Fruit fly (Drosophila melanogaster) whole organism, embryonic: ENCODE measurements around the gene CG43198.

ENCODE experiments used
- ATbp ChIP-seq: fragments of 200-800 bp; sonication (Bioruptor generic); optimal IDR thresholded peaks from 2 replicates; lab custom pipeline; 2017; ENCODE audit warnings: missing biosample characterization, mild to moderate bottlenecking, missing genetic modification characterization, missing genetic modification reagents
- Ada2b ChIP-seq: fragments of 200-800 bp; sonication (Bioruptor generic); IDR thresholded peaks from 2 replicates; pipeline ENCODE4 v1.3.6; 2022; ENCODE audit warnings: missing biosample characterization, missing genetic modification characterization
- CG10209 ChIP-seq: fragments of 200-800 bp; sonication (Bioruptor generic); optimal IDR thresholded peaks from 3 replicates; lab custom pipeline; 2017; ENCODE audit warnings: missing biosample characterization, mild to moderate bottlenecking, missing genetic modification characterization, missing genetic modification reagents
- CG10543 ChIP-seq: fragments of 200-800 bp; sonication (Bioruptor generic); optimal IDR thresholded peaks from 3 replicates; lab custom pipeline; 2017; ENCODE audit warnings: missing biosample characterization, mild to moderate bottlenecking, missing genetic modification characterization, moderate library complexity
- CG10979 ChIP-seq: fragments of 200-800 bp; sonication (Bioruptor generic); optimal IDR thresholded peaks from 2 replicates; lab custom pipeline; 2018; ENCODE audit warnings: missing biosample characterization, mild to moderate bottlenecking, missing genetic modification characterization, moderate library complexity
- CG11093 ChIP-seq: fragments of 200-800 bp; sonication (Bioruptor generic); IDR thresholded peaks from 3 replicates; pipeline ENCODE4 v1.3.6; 2022; ENCODE audit warnings: missing biosample characterization, missing genetic modification characterization
- CG11696 ChIP-seq: fragments of 200-800 bp; sonication (Bioruptor generic); IDR thresholded peaks from 2 replicates; pipeline ENCODE4 v1.3.6; 2022; ENCODE audit warnings: missing biosample characterization, missing genetic modification characterization
- CG12104 ChIP-seq: fragments of 200-800 bp; sonication (Bioruptor generic); optimal IDR thresholded peaks from 3 replicates; lab custom pipeline; 2016; ENCODE audit warnings: missing biosample characterization, missing genetic modification characterization
- CG13296 ChIP-seq: fragments of 200-800 bp; sonication (Bioruptor generic); optimal IDR thresholded peaks from 3 replicates; lab custom pipeline; 2018; ENCODE audit warnings: missing biosample characterization, mild to moderate bottlenecking, missing genetic modification characterization
- CG13424 ChIP-seq: fragments of 200-800 bp; sonication (Bioruptor generic); optimal IDR thresholded peaks from 2 replicates; lab custom pipeline; 2019; ENCODE audit warnings: missing biosample characterization, mild to moderate bottlenecking, missing genetic modification characterization, moderate library complexity
- CG17361 ChIP-seq: fragments of 200-800 bp; sonication (Bioruptor generic); IDR thresholded peaks from 3 replicates; pipeline ENCODE4 v1.3.6; 2022; ENCODE audit warnings: missing biosample characterization, missing genetic modification characterization
- CG2202 ChIP-seq: fragments of 200-800 bp; sonication (Bioruptor generic); optimal IDR thresholded peaks from 2 replicates; lab custom pipeline; 2018; ENCODE audit warnings: missing biosample characterization, mild to moderate bottlenecking, missing genetic modification characterization
- CG2678 ChIP-seq: fragments of 200-800 bp; sonication (Bioruptor generic); optimal IDR thresholded peaks from 3 replicates; lab custom pipeline; 2019; ENCODE audit warnings: missing biosample characterization, mild to moderate bottlenecking, missing genetic modification characterization, moderate library complexity
- CG3163 ChIP-seq: fragments of 200-800 bp; sonication (Bioruptor generic); optimal IDR thresholded peaks from 3 replicates; lab custom pipeline; 2016; ENCODE audit warnings: missing biosample characterization, missing genetic modification characterization
- CG33213 ChIP-seq: fragments of 200-800 bp; sonication (Bioruptor generic); optimal IDR thresholded peaks from 3 replicates; lab custom pipeline; 2016; ENCODE audit warnings: missing biosample characterization, missing genetic modification characterization
- CG34376 ChIP-seq: fragments of 200-800 bp; sonication (Bioruptor generic); optimal IDR thresholded peaks from 2 replicates; lab custom pipeline; 2018; ENCODE audit warnings: missing biosample characterization, mild to moderate bottlenecking, missing genetic modification characterization
- CG42726 ChIP-seq: fragments of 200-800 bp; sonication (Bioruptor generic); IDR thresholded peaks from 2 replicates; pipeline ENCODE4 v1.3.6; 2022; ENCODE audit warnings: missing biosample characterization, missing genetic modification characterization; ENCODE audit not compliant: partially characterized antibody
- CG4854 ChIP-seq: fragments of 200-800 bp; sonication (Bioruptor generic); optimal IDR thresholded peaks from 2 replicates; lab custom pipeline; 2016; ENCODE audit warnings: missing biosample characterization, missing genetic modification characterization, inconsistent platforms
- CG6689 ChIP-seq: fragments of 200-800 bp; sonication (Bioruptor generic); IDR thresholded peaks from 2 replicates; pipeline ENCODE4 v1.3.6; 2022; ENCODE audit warnings: missing biosample characterization, missing genetic modification characterization
- CG8281 ChIP-seq: fragments of 200-800 bp; sonication (Bioruptor generic); optimal IDR thresholded peaks from 2 replicates; lab custom pipeline; 2018; ENCODE audit warnings: missing biosample characterization, mild to moderate bottlenecking, missing genetic modification characterization, moderate library complexity
- CG9797 ChIP-seq: fragments of 200-800 bp; sonication (Bioruptor generic); optimal IDR thresholded peaks from 3 replicates; lab custom pipeline; 2018; ENCODE audit warnings: missing biosample characterization, mild to moderate bottlenecking, missing genetic modification characterization
- CG9876 ChIP-seq: fragments of 200-800 bp; sonication (Bioruptor generic); optimal IDR thresholded peaks from 2 replicates; lab custom pipeline; 2016; ENCODE audit warnings: missing biosample characterization, missing genetic modification characterization
- Dref ChIP-seq: fragments of 200-800 bp; sonication (Bioruptor generic); IDR thresholded peaks from 2 replicates; pipeline ENCODE4 v1.3.6; 2022; ENCODE audit warnings: missing biosample characterization, missing genetic modification characterization
- Fer3 ChIP-seq: fragments of 200-800 bp; sonication (Bioruptor generic); optimal IDR thresholded peaks from 2 replicates; lab custom pipeline; 2018; ENCODE audit warnings: missing biosample characterization, mild to moderate bottlenecking, missing genetic modification characterization, moderate library complexity
- Gug ChIP-seq: fragments of 200-800 bp; sonication (Bioruptor generic); IDR thresholded peaks from 4 replicates; pipeline ENCODE4 v1.3.6; 2022; ENCODE audit warnings: missing biosample characterization, missing genetic modification characterization
- HLH4C ChIP-seq: fragments of 200-800 bp; sonication (Bioruptor generic); IDR thresholded peaks from 3 replicates; pipeline ENCODE4 v1.3.6; 2022; ENCODE audit warnings: missing biosample characterization, missing genetic modification characterization; ENCODE audit not compliant: partially characterized antibody
- Hr39 ChIP-seq: fragments of >200 bp; optimal IDR thresholded peaks from 2 replicates; lab custom pipeline; 2017
- Med ChIP-seq: fragments of 200-800 bp; sonication (Bioruptor generic); peaks from one replicate; lab custom pipeline; 2016; ENCODE audit warnings: missing biosample characterization, missing genetic modification characterization, mild to moderate bottlenecking, inconsistent platforms, moderate library complexity
- Spps ChIP-seq: fragments of 200-800 bp; sonication (Bioruptor generic); optimal IDR thresholded peaks from 2 replicates; lab custom pipeline; 2018; ENCODE audit warnings: missing biosample characterization, mild to moderate bottlenecking, missing genetic modification characterization
- ac ChIP-seq: fragments of 200-800 bp; sonication (Bioruptor generic); optimal IDR thresholded peaks from 3 replicates; lab custom pipeline; 2017; ENCODE audit warnings: missing biosample characterization, mild to moderate bottlenecking, missing genetic modification characterization
- bab2 ChIP-seq: fragments of 200-800 bp; sonication (Bioruptor generic); optimal IDR thresholded peaks from 2 replicates; lab custom pipeline; 2016; ENCODE audit warnings: missing biosample characterization, missing genetic modification characterization
- bcd ChIP-seq: fragments of 200-800 bp; sonication (Bioruptor generic); optimal IDR thresholded peaks from 2 replicates; lab custom pipeline; 2017; ENCODE audit warnings: missing biosample characterization, mild to moderate bottlenecking, missing genetic modification characterization
- cad ChIP-seq: fragments of >200 bp; optimal IDR thresholded peaks from 2 replicates; lab custom pipeline; 2017; ENCODE audit warnings: missing biosample characterization, missing genetic modification characterization
- dimm ChIP-seq: fragments of 200-800 bp; sonication (Bioruptor generic); IDR thresholded peaks from 2 replicates; pipeline ENCODE4 v1.3.6; 2022; ENCODE audit warnings: missing biosample characterization, missing genetic modification characterization
- disco-r ChIP-seq: fragments of 200-800 bp; sonication (Bioruptor generic); optimal IDR thresholded peaks from 2 replicates; lab custom pipeline; 2016; ENCODE audit warnings: missing biosample characterization, missing genetic modification characterization
- fd96Cb ChIP-seq: fragments of 200-800 bp; sonication (Bioruptor generic); optimal IDR thresholded peaks from 2 replicates; lab custom pipeline; 2018; ENCODE audit warnings: missing biosample characterization, mild to moderate bottlenecking, missing genetic modification characterization, moderate library complexity
- grau ChIP-seq: fragments of 200-800 bp; optimal IDR thresholded peaks from 3 replicates; lab custom pipeline; 2019; ENCODE audit warnings: missing biosample characterization, mild to moderate bottlenecking, missing genetic modification characterization, moderate library complexity
- ham ChIP-seq: fragments of 200-800 bp; sonication (Bioruptor generic); IDR thresholded peaks from 2 replicates; pipeline ENCODE4 v1.3.6; 2022; ENCODE audit warnings: missing biosample characterization, missing genetic modification characterization
- hbn ChIP-seq: fragments of 200-800 bp; sonication (Bioruptor generic); IDR thresholded peaks from 2 replicates; pipeline ENCODE4 v1.3.6; 2022; ENCODE audit warnings: missing biosample characterization, missing genetic modification characterization; ENCODE audit not compliant: partially characterized antibody
- klu ChIP-seq: fragments of 200-800 bp; sonication (Bioruptor generic); IDR thresholded peaks from 2 replicates; pipeline ENCODE4 v1.3.6; 2022; ENCODE audit warnings: missing biosample characterization, missing genetic modification characterization
- lmd ChIP-seq: fragments of 200-800 bp; sonication (Bioruptor generic); IDR thresholded peaks from 2 replicates; pipeline ENCODE4 v1.3.6; 2022; ENCODE audit warnings: missing biosample characterization, missing genetic modification characterization
- luna ChIP-seq: fragments of 200-800 bp; sonication (Bioruptor generic); optimal IDR thresholded peaks from 2 replicates; lab custom pipeline; 2016; ENCODE audit warnings: missing biosample characterization, missing genetic modification characterization
- onecut ChIP-seq: fragments of 200-800 bp; sonication (Bioruptor generic); IDR thresholded peaks from 2 replicates; pipeline ENCODE4 v1.3.6; 2022; ENCODE audit warnings: missing biosample characterization, missing genetic modification characterization
- p53 ChIP-seq: fragments of 200-800 bp; sonication (Bioruptor generic); optimal IDR thresholded peaks from 2 replicates; lab custom pipeline; 2016; ENCODE audit warnings: missing biosample characterization, missing genetic modification characterization
- peb ChIP-seq: fragments of 200-800 bp; sonication (Bioruptor generic); IDR thresholded peaks from 2 replicates; pipeline ENCODE4 v1.3.6; 2022; ENCODE audit warnings: missing biosample characterization, missing genetic modification characterization
- psq ChIP-seq: fragments of 200-800 bp; sonication (Bioruptor generic); optimal IDR thresholded peaks from 2 replicates; lab custom pipeline; 2017; ENCODE audit warnings: missing biosample characterization, missing genetic modification characterization
- repo ChIP-seq: fragments of 200-800 bp; sonication (Bioruptor generic); optimal IDR thresholded peaks from 2 replicates; lab custom pipeline; 2016; ENCODE audit warnings: missing biosample characterization, missing genetic modification characterization
- ro ChIP-seq: fragments of 200-800 bp; sonication (Bioruptor generic); IDR thresholded peaks from 2 replicates; pipeline ENCODE4 v1.3.6; 2022; ENCODE audit warnings: missing biosample characterization, missing genetic modification characterization
- scrt ChIP-seq: fragments of 200-800 bp; sonication (Bioruptor generic); optimal IDR thresholded peaks from 2 replicates; lab custom pipeline; 2018; ENCODE audit warnings: missing biosample characterization, mild to moderate bottlenecking, missing genetic modification characterization, moderate library complexity
- sens-2 ChIP-seq: fragments of 200-800 bp; sonication (Bioruptor generic); IDR thresholded peaks from 2 replicates; pipeline ENCODE4 v1.3.6; 2022; ENCODE audit warnings: missing biosample characterization, missing genetic modification characterization
- shn ChIP-seq: fragments of 200-800 bp; sonication (Bioruptor generic); optimal IDR thresholded peaks from 3 replicates; lab custom pipeline; 2016; ENCODE audit warnings: missing biosample characterization, missing genetic modification characterization
- tin ChIP-seq: fragments of 200-800 bp; sonication (Bioruptor generic); optimal IDR thresholded peaks from 3 replicates; lab custom pipeline; 2016; ENCODE audit warnings: missing biosample characterization, missing genetic modification characterization
- unpg ChIP-seq: fragments of 200-800 bp; sonication (Bioruptor generic); optimal IDR thresholded peaks from 3 replicates; lab custom pipeline; 2018; ENCODE audit warnings: missing biosample characterization, mild to moderate bottlenecking, missing genetic modification characterization, moderate library complexity

The CG43198 gene

DNA sequence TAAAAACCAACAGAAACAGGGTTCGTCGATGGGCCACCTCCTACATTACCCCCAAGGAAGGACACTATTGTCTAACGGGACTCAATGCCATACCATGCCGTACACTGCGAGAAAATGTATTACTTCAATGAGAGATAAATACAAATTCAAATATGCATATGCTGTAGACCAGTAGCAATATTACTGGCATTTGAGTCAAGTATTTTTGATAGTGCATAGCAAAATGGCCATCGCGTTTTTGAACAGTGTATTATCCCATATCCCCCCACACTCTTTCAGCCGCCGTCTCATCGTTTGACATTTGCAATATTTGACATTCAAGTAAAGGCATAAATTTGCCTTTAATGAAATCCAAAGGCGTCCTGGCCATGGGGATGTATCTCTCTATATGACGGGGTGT, 35.1 kb upstream of the CG43198 start (continued):
- TF ChIP-seq Med (peak; percentile 74), dimm (no peak), bab2 (peak; percentile 1), bcd (GFP tag; lab: Kevin White, UChicago) (no peak), CG2202 (tag; lab: Kevin White, UChicago) (no peak), scrt (peak; percentile 26), CG9876 (GFP tag; lab: Kevin White, UChicago) (no peak), CG17361 (GFP tag; lab: Robert Waterston, UW) (0 out of 3 replicates have a peak, but pooled peaks have one; percentile 25), cad (no peak), CG33213 (GFP tag; lab: Kevin White, UChicago) (no peak), CG8281 (tag; lab: Kevin White, UChicago) (no peak), CG13424 (tag; lab: Kevin White, UChicago) (peak; percentile 13), CG42726 (GFP tag; lab: Robert Waterston, UW) (no peak), CG10543 (GFP tag; lab: Kevin White, UChicago) (no peak), CG11696 (GFP tag; lab: Robert Waterston, UW) (no peak), CG11093 (GFP tag; lab: Robert Waterston, UW) (no peak), CG34376 (GFP tag; lab: Kevin White, UChicago) (no peak), Spps (tag; lab: Kevin White, UChicago) (no peak), hbn (no peak), Ada2b (GFP tag; lab: Robert Waterston, UW) (no peak), Fer3 (tag; lab: Kevin White, UChicago) (peak; percentile 23), peb (GFP tag; lab: Robert Waterston, UW) (no peak), CG9797 (GFP tag; lab: Kevin White, UChicago) (no peak), sens-2 (GFP tag; lab: Robert Waterston, UW) (no peak), CG2678 (tag; lab: Kevin White, UChicago) (peak; percentile 54), CG4854 (no peak), Hr39 (lab: Kevin White, UChicago) (no peak), Gug (GFP tag; lab: Robert Waterston, UW) (0 out of 4 replicates have a peak, but pooled peaks have one; percentile 14), unpg (GFP tag; lab: Kevin White, UChicago) (peak; percentile 13), luna (no peak), ATbp (GFP tag; lab: Kevin White, UChicago) (peak; percentile 29), disco-r (GFP tag; lab: Kevin White, UChicago) (no peak), CG13296 (GFP tag; lab: Kevin White, UChicago) (no peak), repo (GFP tag; lab: Kevin White, UChicago) (no peak), onecut (GFP tag; lab: Robert Waterston, UW) (peak; percentile 20; the same call in 1 of the 2 replicates), tin (GFP tag; lab: Kevin White, UChicago) (peak; percentile 11), fd96Cb (tag; lab: Kevin White, UChicago) (peak; percentile 25), klu (no peak), CG3163 (GFP tag; lab: Kevin White, UChicago) (no peak), Dref (GFP tag; lab: Robert Waterston, UW) (no peak), psq (GFP tag; lab: Kevin White, UChicago) (no peak), ac (GFP tag; lab: Kevin White, UChicago) (no peak), p53 (GFP tag; lab: Kevin White, UChicago) (no peak), CG6689 (GFP tag; lab: Robert Waterston, UW) (no peak), lmd (GFP tag; lab: Robert Waterston, UW) (no peak), ro (GFP tag; lab: Robert Waterston, UW) (no peak), ham (GFP tag; lab: Robert Waterston, UW) (no peak), grau (tag; lab: Kevin White, UChicago) (peak; percentile 31), HLH4C (GFP tag; lab: Robert Waterston, UW) (no peak), CG10209 (GFP tag; lab: Kevin White, UChicago) (peak; percentile 14), CG12104 (no peak), CG10979 (peak; percentile 27), shn (GFP tag; lab: Kevin White, UChicago) (no peak)
